Worm (Caenorhabditis elegans) whole organism, midembryonic: ENCODE data around the gene pef-1.

Experiments used
- cog-1 ChIP-seq: sonication (generic microtip); optimal IDR thresholded peaks from 2 replicates; lab custom pipeline; 2016; ENCODE audit warnings: missing genetic modification characterization, missing compliant biosample characterization
- flt-1 ChIP-seq: fragments of 200-800 bp; sonication (Bioruptor generic); IDR thresholded peaks from 2 replicates; pipeline ENCODE4 v1.3.6; 2022; ENCODE audit warnings: missing genetic modification characterization, missing compliant biosample characterization
- klf-2 ChIP-seq: fragments of 200-800 bp; sonication (Bioruptor generic); conservative IDR thresholded peaks from 2 replicates; pipeline ENCODE4 v1.3.6; 2022; ENCODE audit warnings: missing genetic modification reagents, missing genetic modification characterization, missing compliant biosample characterization
- med-1 ChIP-seq: sonication (generic microtip); optimal IDR thresholded peaks from 2 replicates; lab custom pipeline; 2017; ENCODE audit warnings: missing genetic modification characterization, mild to moderate bottlenecking, missing compliant biosample characterization, antibody characterized with exemption, missing genetic modification reagents; ENCODE audit not compliant: insufficient read depth
- ztf-23 ChIP-seq: fragments of 200-800 bp; sonication (Bioruptor generic); IDR thresholded peaks from 2 replicates; pipeline ENCODE4 v1.3.6; 2022; ENCODE audit warnings: missing genetic modification reagents, missing genetic modification characterization, missing compliant biosample characterization

DNA sequence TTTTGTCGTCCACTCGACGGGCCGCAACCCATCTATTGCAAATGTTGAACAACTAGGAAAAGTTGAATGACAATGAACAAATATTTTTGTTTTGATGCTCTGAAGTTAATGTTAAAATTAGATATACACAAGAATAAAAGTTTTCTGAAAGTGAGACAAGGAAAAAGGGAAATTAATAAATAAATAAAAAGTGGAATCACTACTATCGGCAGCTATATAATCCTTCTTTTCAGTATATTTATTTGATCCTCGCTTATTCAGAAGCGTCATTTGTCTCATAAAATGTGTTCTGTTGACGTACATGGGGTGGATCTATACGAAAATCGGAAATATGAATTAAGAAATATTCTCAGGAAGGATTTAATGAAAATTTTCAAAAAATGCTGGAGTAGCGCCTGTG, at the start of gene pef-1:
- no peak for TF ChIP-seq flt-1 (GFP tag; lab: Robert Waterston, UW)
- no peak for TF ChIP-seq klf-2 (GFP tag; lab: Robert Waterston, UW)
- TF ChIP-seq med-1: no peak
- no peak for TF ChIP-seq cog-1 (tag; lab: Kevin White, UChicago)
- TF ChIP-seq ztf-23 (GFP tag; lab: Robert Waterston, UW): no peak
